Fruit fly (Drosophila melanogaster): Measurements from ENCODE around the gene CG13599.

dm6 chr3R:23910260-23910887 is 21.1 kb upstream of the CG13599 start:
- TF ChIP-seq Hr83 (GFP tag; optimal IDR thresholded peaks at IDR 0.05; ENCODE audit: poor library complexity, severe bottlenecking) (no peak), CG32264 (GFP tag; optimal IDR thresholded peaks at IDR 0.05) (no peak), br (GFP tag; optimal IDR thresholded peaks at IDR 0.05) (no peak), Hnf4 (GFP tag; optimal IDR thresholded peaks at IDR 0.05) (no peak), lola (GFP tag; optimal IDR thresholded peaks at IDR 0.05) (no peak), GATAd (GFP tag; optimal IDR thresholded peaks at IDR 0.05) (no peak), dsf (GFP tag; optimal IDR thresholded peaks at IDR 0.05; ENCODE audit: borderline replicate concordance) (no peak), pan (optimal IDR thresholded peaks at IDR 0.05) (no peak), h (GFP tag; optimal IDR thresholded peaks at IDR 0.05) (no peak), Hr78 (GFP tag; optimal IDR thresholded peaks at IDR 0.05) (no peak)
